Worm (Caenorhabditis elegans) whole organism, L3 larva: ENCODE results near the gene F14H12.2.

Experiments
- pha-4 ChIP-seq: fragments of 150-350 bp; optimal IDR thresholded peaks from 2 replicates; lab custom pipeline; 2014; ENCODE audit warnings: missing biosample characterization, missing genetic modification reagents, missing genetic modification characterization
- pqm-1 ChIP-seq: fragments of 150-350 bp; optimal IDR thresholded peaks from 2 replicates; lab custom pipeline; 2017; ENCODE audit warnings: missing biosample characterization, missing genetic modification characterization, inconsistent platforms
- zag-1 ChIP-seq: fragments of 150-350 bp; optimal IDR thresholded peaks from 2 replicates; lab custom pipeline; 2014; ENCODE audit warnings: missing biosample characterization, missing genetic modification characterization

DNA sequence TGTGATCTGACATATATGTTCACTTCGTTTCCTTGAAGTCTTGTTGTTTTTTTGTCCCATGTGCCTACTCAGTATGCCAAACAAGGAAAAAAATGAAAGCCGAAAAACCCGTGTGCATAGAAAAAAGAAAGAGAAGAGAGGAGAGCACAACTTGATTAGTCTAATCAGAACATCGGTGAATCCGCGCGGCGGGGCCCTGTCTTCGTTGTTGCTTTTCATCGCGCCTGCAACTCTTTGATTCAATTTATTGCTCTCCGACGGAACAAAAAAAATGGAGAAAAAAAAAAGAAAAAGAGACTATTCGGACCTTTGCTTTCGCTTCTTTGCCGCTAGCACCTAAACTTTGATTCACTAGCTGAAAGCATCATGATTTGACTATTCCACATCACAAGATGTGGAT, 35.4 kb upstream of the F14H12.2 start:
- TF ChIP-seq zag-1 (tag; lab: Kevin White, UChicago) (no peak), pqm-1 (tag; lab: Kevin White, UChicago) (no peak), pha-4 (tag; lab: Kevin White, UChicago) (no peak)
